Fruit fly (Drosophila melanogaster) whole organism, embryonic: ENCODE data around the gene CG5050.

Experiments used
- Asciz ChIP-seq: fragments of 200-800 bp; sonication (Bioruptor generic); optimal IDR thresholded peaks from 2 replicates; lab custom pipeline; 2017; ENCODE audit warnings: missing biosample characterization, mild to moderate bottlenecking, missing genetic modification characterization, missing genetic modification reagents
- BEAF-32 ChIP-seq: fragments of 200-800 bp; sonication (Bioruptor generic); optimal IDR thresholded peaks from 3 replicates; lab custom pipeline; 2017; ENCODE audit warnings: missing biosample characterization, missing genetic modification characterization, mild to moderate bottlenecking, moderate library complexity, missing genetic modification reagents
- Blimp-1 ChIP-seq: fragments of 200-800 bp; sonication (Bioruptor generic); optimal IDR thresholded peaks from 3 replicates; lab custom pipeline; 2018; ENCODE audit warnings: missing biosample characterization, missing genetic modification characterization, mild to moderate bottlenecking, moderate library complexity, missing genetic modification reagents
- CG11085 ChIP-seq: fragments of 200-800 bp; sonication (Bioruptor generic); IDR thresholded peaks from 2 replicates; pipeline ENCODE4 v1.3.6; 2022; ENCODE audit warnings: missing biosample characterization, missing genetic modification characterization
- CG1233 ChIP-seq: fragments of 200-800 bp; sonication (Bioruptor generic); optimal IDR thresholded peaks from 4 replicates; lab custom pipeline; 2018; ENCODE audit warnings: missing biosample characterization, mild to moderate bottlenecking, missing genetic modification characterization
- CG12659 ChIP-seq: fragments of 200-800 bp; sonication (Bioruptor generic); optimal IDR thresholded peaks from 3 replicates; lab custom pipeline; 2017; ENCODE audit warnings: mild to moderate bottlenecking, missing biosample characterization, missing genetic modification reagents, missing genetic modification characterization
- CG13287 ChIP-seq: fragments of 200-800 bp; sonication (Bioruptor generic); IDR thresholded peaks from 2 replicates; pipeline ENCODE4 v1.3.6; 2022; ENCODE audit warnings: missing biosample characterization, missing genetic modification characterization; ENCODE audit not compliant: partially characterized antibody
- CG13624 ChIP-seq: fragments of 200-800 bp; sonication (Bioruptor generic); optimal IDR thresholded peaks from 2 replicates; lab custom pipeline; 2016; ENCODE audit warnings: missing biosample characterization, missing genetic modification characterization
- CG14441 ChIP-seq: fragments of 200-800 bp; sonication (Bioruptor generic); IDR thresholded peaks from 2 replicates; pipeline ENCODE4 v1.3.6; 2022; ENCODE audit warnings: missing biosample characterization, missing genetic modification characterization
- CG15479 ChIP-seq: fragments of 200-800 bp; sonication (Bioruptor generic); optimal IDR thresholded peaks from 3 replicates; lab custom pipeline; 2019; ENCODE audit warnings: missing biosample characterization, mild to moderate bottlenecking, missing genetic modification characterization, moderate library complexity
- CG15696 ChIP-seq: fragments of 200-800 bp; sonication (Bioruptor generic); optimal IDR thresholded peaks from 2 replicates; lab custom pipeline; 2019; ENCODE audit warnings: missing biosample characterization, mild to moderate bottlenecking, missing genetic modification characterization, moderate library complexity
- CG16779 ChIP-seq: fragments of 200-800 bp; sonication (Bioruptor generic); IDR thresholded peaks from 2 replicates; pipeline ENCODE4 v1.3.6; 2022; ENCODE audit warnings: missing biosample characterization, missing genetic modification characterization
- CG17328 ChIP-seq: fragments of 200-800 bp; sonication (Bioruptor generic); IDR thresholded peaks from 2 replicates; pipeline ENCODE4 v1.3.6; 2022; ENCODE audit warnings: missing biosample characterization, missing genetic modification characterization
- CG1792 ChIP-seq: fragments of 200-800 bp; sonication (Bioruptor generic); optimal IDR thresholded peaks from 2 replicates; lab custom pipeline; 2016; ENCODE audit warnings: missing biosample characterization, missing genetic modification characterization
- CG30403 ChIP-seq: fragments of 200-800 bp; sonication (Bioruptor generic); optimal IDR thresholded peaks from 3 replicates; lab custom pipeline; 2016; ENCODE audit warnings: missing biosample characterization, missing genetic modification characterization
- CG4282 ChIP-seq: fragments of 200-800 bp; sonication (Bioruptor generic); optimal IDR thresholded peaks from 2 replicates; lab custom pipeline; 2016; ENCODE audit warnings: missing biosample characterization, missing genetic modification characterization
- CG4404 ChIP-seq: fragments of 200-800 bp; sonication (Bioruptor generic); IDR thresholded peaks from 2 replicates; pipeline ENCODE4 v1.3.6; 2022; ENCODE audit warnings: missing biosample characterization, missing genetic modification characterization
- CG4820 ChIP-seq: fragments of 200-800 bp; sonication (Bioruptor generic); optimal IDR thresholded peaks from 3 replicates; lab custom pipeline; 2016; ENCODE audit warnings: missing biosample characterization, missing genetic modification characterization
- CG4854 ChIP-seq: fragments of 200-800 bp; sonication (Bioruptor generic); optimal IDR thresholded peaks from 2 replicates; lab custom pipeline; 2016; ENCODE audit warnings: missing biosample characterization, missing genetic modification characterization, inconsistent platforms
- CG5245 ChIP-seq: fragments of 200-800 bp; sonication (Bioruptor generic); optimal IDR thresholded peaks from 3 replicates; lab custom pipeline; 2016; ENCODE audit warnings: missing biosample characterization, missing genetic modification characterization
- CG6654 ChIP-seq: fragments of 200-800 bp; sonication (Bioruptor generic); optimal IDR thresholded peaks from 2 replicates; lab custom pipeline; 2017; ENCODE audit warnings: missing biosample characterization, mild to moderate bottlenecking, missing genetic modification characterization
- CG6791 ChIP-seq: fragments of 200-800 bp; sonication (Bioruptor generic); IDR thresholded peaks from 3 replicates; pipeline ENCODE4 v1.3.6; 2022; ENCODE audit warnings: missing biosample characterization, missing genetic modification characterization; ENCODE audit not compliant: partially characterized antibody
- CrebB ChIP-seq: fragments of 200-800 bp; sonication (Bioruptor generic); optimal IDR thresholded peaks from 3 replicates; lab custom pipeline; 2018; ENCODE audit warnings: missing biosample characterization, mild to moderate bottlenecking, missing genetic modification characterization
- Dbx ChIP-seq: fragments of 200-800 bp; sonication (Bioruptor generic); IDR thresholded peaks from 3 replicates; pipeline ENCODE4 v1.3.6; 2022; ENCODE audit warnings: missing biosample characterization, missing genetic modification characterization
- Dfd ChIP-seq, 2 experiments: fragments of >200 bp; optimal IDR thresholded peaks; 2 replicates each; lab custom pipeline; 2017; ENCODE audit warnings: missing biosample characterization in 2 of 2, missing genetic modification characterization in 2 of 2
- Dp ChIP-seq: fragments of 200-800 bp; sonication (Bioruptor generic); optimal IDR thresholded peaks from 2 replicates; lab custom pipeline; 2018; ENCODE audit warnings: missing biosample characterization, mild to moderate bottlenecking, missing genetic modification characterization, moderate library complexity
- Ets97D ChIP-seq: fragments of 200-800 bp; sonication (Bioruptor generic); optimal IDR thresholded peaks from 3 replicates; lab custom pipeline; 2016; ENCODE audit warnings: missing biosample characterization, missing genetic modification characterization
- HLH3B ChIP-seq: fragments of 200-800 bp; sonication (Bioruptor generic); IDR thresholded peaks from 2 replicates; pipeline ENCODE4 v1.3.6; 2022; ENCODE audit warnings: missing biosample characterization, missing genetic modification characterization
- HLHmδ ChIP-seq: fragments of 200-800 bp; sonication (Bioruptor generic); optimal IDR thresholded peaks from 2 replicates; lab custom pipeline; 2018; ENCODE audit warnings: missing biosample characterization, mild to moderate bottlenecking, missing genetic modification characterization, moderate library complexity
- Hmx ChIP-seq: fragments of 200-800 bp; sonication (Bioruptor generic); optimal IDR thresholded peaks from 2 replicates; lab custom pipeline; 2016; ENCODE audit warnings: missing biosample characterization, missing genetic modification characterization
- Ravus ChIP-seq: fragments of 200-800 bp; sonication (Bioruptor generic); IDR thresholded peaks from 2 replicates; pipeline ENCODE4 v1.3.6; 2022; ENCODE audit warnings: missing biosample characterization, missing genetic modification characterization
- Rx ChIP-seq: fragments of 200-800 bp; sonication (Bioruptor generic); IDR thresholded peaks from 2 replicates; pipeline ENCODE4 v1.3.6; 2022; ENCODE audit warnings: missing biosample characterization, missing genetic modification characterization
- Side ChIP-seq: fragments of 200-800 bp; sonication (Bioruptor generic); optimal IDR thresholded peaks from 2 replicates; lab custom pipeline; 2016; ENCODE audit warnings: missing biosample characterization, missing genetic modification characterization
- Taf1 ChIP-seq: fragments of 200-800 bp; sonication (Bioruptor generic); IDR thresholded peaks from 2 replicates; pipeline ENCODE4 v1.3.6; 2022; ENCODE audit warnings: missing biosample characterization, missing genetic modification characterization
- Trl ChIP-seq, 3 experiments: fragments of >200 bp in 2 of 3; fragments of 200-800 bp in 1 of 3; sonication (Bioruptor generic) in 1 of 3; optimal IDR thresholded peaks; 2 replicates in 1 of 3; 3 replicates in 2 of 3; lab custom pipeline; 2016 to 2017; ENCODE audit warnings: missing biosample characterization in 1 of 3, missing genetic modification characterization in 1 of 3
- Xbp1 ChIP-seq: fragments of 200-800 bp; sonication (Bioruptor generic); optimal IDR thresholded peaks from 3 replicates; lab custom pipeline; 2016; ENCODE audit warnings: missing biosample characterization, mild to moderate bottlenecking, missing genetic modification characterization
- al ChIP-seq: fragments of 200-800 bp; sonication (Bioruptor generic); IDR thresholded peaks from 2 replicates; pipeline ENCODE4 v1.3.6; 2022; ENCODE audit warnings: missing biosample characterization, missing genetic modification characterization
- crol ChIP-seq: fragments of 200-800 bp; sonication (Bioruptor generic); IDR thresholded peaks from 2 replicates; pipeline ENCODE4 v1.3.6; 2022; ENCODE audit warnings: missing biosample characterization, missing genetic modification characterization
- dmrt11E ChIP-seq: fragments of 200-800 bp; sonication (Bioruptor generic); optimal IDR thresholded peaks from 3 replicates; lab custom pipeline; 2018; ENCODE audit warnings: missing biosample characterization, mild to moderate bottlenecking, missing genetic modification characterization, moderate library complexity
- grau ChIP-seq: fragments of 200-800 bp; optimal IDR thresholded peaks from 3 replicates; lab custom pipeline; 2019; ENCODE audit warnings: missing biosample characterization, mild to moderate bottlenecking, missing genetic modification characterization, moderate library complexity
- gro ChIP-seq: fragments of 200-800 bp; sonication (Bioruptor generic); optimal IDR thresholded peaks from 2 replicates; lab custom pipeline; 2016; ENCODE audit warnings: missing biosample characterization, missing genetic modification characterization
- lmd ChIP-seq: fragments of 200-800 bp; sonication (Bioruptor generic); IDR thresholded peaks from 2 replicates; pipeline ENCODE4 v1.3.6; 2022; ENCODE audit warnings: missing biosample characterization, missing genetic modification characterization
- mam ChIP-seq: fragments of 200-800 bp; sonication (Bioruptor generic); optimal IDR thresholded peaks from 3 replicates; lab custom pipeline; 2016; ENCODE audit warnings: missing biosample characterization, missing genetic modification characterization
- nerfin-2 ChIP-seq: fragments of 200-800 bp; sonication (Bioruptor generic); IDR thresholded peaks from 2 replicates; pipeline ENCODE4 v1.3.6; 2022; ENCODE audit warnings: missing biosample characterization, missing genetic modification characterization; ENCODE audit not compliant: partially characterized antibody
- ranshi ChIP-seq: fragments of 200-800 bp; sonication (Bioruptor generic); IDR thresholded peaks from 2 replicates; pipeline ENCODE4 v1.3.6; 2022; ENCODE audit warnings: missing biosample characterization, missing genetic modification characterization
- salm ChIP-seq: fragments of 200-800 bp; sonication (Bioruptor generic); optimal IDR thresholded peaks from 2 replicates; lab custom pipeline; 2018; ENCODE audit warnings: missing biosample characterization, mild to moderate bottlenecking, missing genetic modification characterization
- tio ChIP-seq: fragments of 200-800 bp; sonication (Bioruptor generic); optimal IDR thresholded peaks from 2 replicates; lab custom pipeline; 2017; ENCODE audit warnings: missing biosample characterization, missing genetic modification characterization, inconsistent platforms
- tx ChIP-seq: fragments of 200-800 bp; sonication (Bioruptor generic); optimal IDR thresholded peaks from 2 replicates; lab custom pipeline; 2016; ENCODE audit warnings: missing biosample characterization, missing genetic modification characterization
- usp ChIP-seq: fragments of >200 bp; optimal IDR thresholded peaks from 2 replicates; lab custom pipeline; 2017; ENCODE audit warnings: missing biosample characterization, missing genetic modification characterization
- vnd ChIP-seq: fragments of 200-800 bp; sonication (Bioruptor generic); IDR thresholded peaks from 3 replicates; pipeline ENCODE4 v1.3.6; 2022; ENCODE audit warnings: missing biosample characterization, missing genetic modification characterization; ENCODE audit not compliant: partially characterized antibody
- zen2 ChIP-seq: fragments of 200-800 bp; sonication (Bioruptor generic); IDR thresholded peaks from 3 replicates; pipeline ENCODE4 v1.3.6; 2022; ENCODE audit warnings: missing biosample characterization, missing genetic modification characterization; ENCODE audit not compliant: partially characterized antibody

Gene CG5050

dm6 chr2L:17500946-17501451 is 48.3 kb downstream of the CG5050 start, which contains the start of the genes mEFTs and Dhc36C (continued):
- TF ChIP-seq dmrt11E (tag; lab: Kevin White, UChicago) (no peak), CrebB (no peak), tio (GFP tag; lab: Kevin White, UChicago) (no peak), Ets97D (GFP tag; lab: Kevin White, UChicago) (peak; percentile 66), CG13624 (no peak), CG1792 (no peak), salm (tag; lab: Kevin White, UChicago) (no peak), Hmx (GFP tag; lab: Kevin White, UChicago) (no peak), Dbx (GFP tag; lab: Robert Waterston, UW) (no peak), crol (GFP tag; lab: Robert Waterston, UW) (no peak), al (GFP tag; lab: Robert Waterston, UW) (no peak), usp (no peak), Rx (GFP tag; lab: Robert Waterston, UW) (no peak), CG4820 (GFP tag; lab: Kevin White, UChicago) (no peak), CG15479 (GFP tag; lab: Kevin White, UChicago) (peak; percentile 77), mam (GFP tag; lab: Kevin White, UChicago) (no peak), lmd (GFP tag; lab: Robert Waterston, UW) (no peak), CG17328 (GFP tag; lab: Robert Waterston, UW) (no peak), Side (GFP tag; lab: Kevin White, UChicago) (no peak), CG30403 (GFP tag; lab: Kevin White, UChicago) (no peak), CG13287 (GFP tag; lab: Robert Waterston, UW) (peak; percentile 89), HLHmδ (no peak), ranshi (GFP tag; lab: Robert Waterston, UW) (no peak), BEAF-32 (GFP tag; lab: Kevin White, UChicago) (peak; percentile 86), Xbp1 (GFP tag; lab: Kevin White, UChicago) (no peak), HLH3B (no peak), Dp (GFP tag; lab: Kevin White, UChicago) (peak; percentile 78), CG12659 (GFP tag; lab: Kevin White, UChicago) (peak; percentile 18), Blimp-1 (GFP tag; lab: Kevin White, UChicago) (no peak), Dfd (GFP tag; optimal IDR thresholded peaks at IDR 0.05; lab: Kevin White, UChicago) (no peak), CG4282 (GFP tag; lab: Kevin White, UChicago) (no peak), tx (no peak), CG14441 (GFP tag; lab: Robert Waterston, UW) (no peak), CG5245 (GFP tag; lab: Kevin White, UChicago) (no peak), CG6654 (GFP tag; lab: Kevin White, UChicago) (no peak), Trl (optimal IDR thresholded peaks at IDR 0.05; lab: Kevin White, UChicago) (no peak), Trl (GFP tag; optimal IDR thresholded peaks at IDR 0.05; lab: Kevin White, UChicago) (no peak), CG15696 (tag; lab: Kevin White, UChicago) (no peak), gro (GFP tag; lab: Kevin White, UChicago) (no peak), Taf1 (GFP tag; lab: Robert Waterston, UW) (no peak), nerfin-2 (GFP tag; lab: Robert Waterston, UW) (peak; percentile 69), CG1233 (GFP tag; lab: Kevin White, UChicago) (no peak), grau (tag; lab: Kevin White, UChicago) (no peak), vnd (GFP tag; lab: Robert Waterston, UW) (peak; percentile 62; the same call in 2 of the 3 replicates), CG6791 (peak; percentile 90), Ravus (GFP tag; lab: Robert Waterston, UW) (no peak), zen2 (GFP tag; lab: Robert Waterston, UW) (peak; percentile 82; the same call in 2 of the 3 replicates), CG4404 (GFP tag; lab: Robert Waterston, UW) (no peak), CG16779 (GFP tag; lab: Robert Waterston, UW) (no peak), CG4854 (GFP tag; lab: Kevin White, UChicago) (no peak), Asciz (no peak), CG11085 (GFP tag; lab: Robert Waterston, UW) (no peak)
